Worm (Caenorhabditis elegans) whole organism, young adult: ENCODE measurements around the gene gba-1.

Experiments
- Y67H2A.10 ChIP-seq: fragments of 200-800 bp; sonication (Bioruptor generic); conservative IDR thresholded peaks from 2 replicates; pipeline ENCODE4 v1.3.6; 2022; ENCODE audit warnings: missing genetic modification reagents, missing genetic modification characterization, missing compliant biosample characterization
- attf-5 ChIP-seq: fragments of 200-800 bp; sonication (Bioruptor generic); optimal IDR thresholded peaks from 2 replicates; lab custom pipeline; 2018; ENCODE audit warnings: mild to moderate bottlenecking, missing genetic modification characterization, missing compliant biosample characterization
- hrde-1 ChIP-seq: sonication (generic microtip); optimal IDR thresholded peaks from 2 replicates; lab custom pipeline; 2016; ENCODE audit warnings: missing genetic modification characterization, mild to moderate bottlenecking, missing compliant biosample characterization, moderate library complexity, missing genotype, missing genetic modification reagents, borderline replicate concordance
- lin-26 ChIP-seq: fragments of 200-800 bp; sonication (Bioruptor generic); IDR thresholded peaks from 2 replicates; pipeline ENCODE4 v1.3.6; 2022; ENCODE audit warnings: missing genetic modification reagents, missing genetic modification characterization, missing compliant biosample characterization
- nhr-179 ChIP-seq: sonication (generic microtip); optimal IDR thresholded peaks from 2 replicates; lab custom pipeline; 2016; ENCODE audit warnings: mild to moderate bottlenecking, missing genetic modification characterization, missing compliant biosample characterization
- pha-4 ChIP-seq: fragments of 150-350 bp; sonication (generic microtip); optimal IDR thresholded peaks from 2 replicates; lab custom pipeline; 2014; ENCODE audit warnings: missing biosample characterization, missing genetic modification reagents, missing genetic modification characterization
- tbp1 ChIP-seq: fragments of 200-800 bp; sonication (Bioruptor generic); optimal IDR thresholded peaks from 2 replicates; lab custom pipeline; 2018; ENCODE audit warnings: mild to moderate bottlenecking, missing genetic modification characterization, missing compliant biosample characterization
- unc-62 ChIP-seq: fragments of 150-350 bp; optimal IDR thresholded peaks from 2 replicates; lab custom pipeline; 2014; ENCODE audit warnings: missing biosample characterization, missing genetic modification reagents, missing genetic modification characterization
- ztf-6 ChIP-seq: fragments of 200-800 bp; sonication (Bioruptor generic); IDR thresholded peaks from 2 replicates; pipeline ENCODE4 v1.3.6; 2022; ENCODE audit warnings: missing genetic modification reagents, missing genetic modification characterization, missing compliant biosample characterization

- no peak for TF ChIP-seq ztf-6
- TF ChIP-seq Y67H2A.10 (GFP tag; lab: Robert Waterston, UW) = no peak
- TF ChIP-seq hrde-1 (tag; lab: Kevin White, UChicago) = no peak
- no peak for TF ChIP-seq nhr-179 (tag; lab: Kevin White, UChicago)
- no peak for TF ChIP-seq lin-26 (GFP tag; lab: Robert Waterston, UW)
- no peak for TF ChIP-seq unc-62 (GFP tag; lab: Kevin White, UChicago)
- TF ChIP-seq attf-5 (GFP tag; lab: Kevin White, UChicago) = no peak
- no peak for TF ChIP-seq pha-4 (tag; lab: Kevin White, UChicago)
- TF ChIP-seq tbp1 = no peak
These were observed 29.6 kb upstream of the gba-1 start, which contains the start of gene C40A11.2 for ce11 chrII:2146900-2147375.
